Worm (Caenorhabditis elegans): Measurements from ENCODE around the gene F17E9.15.

Gene F17E9.15

DNA sequence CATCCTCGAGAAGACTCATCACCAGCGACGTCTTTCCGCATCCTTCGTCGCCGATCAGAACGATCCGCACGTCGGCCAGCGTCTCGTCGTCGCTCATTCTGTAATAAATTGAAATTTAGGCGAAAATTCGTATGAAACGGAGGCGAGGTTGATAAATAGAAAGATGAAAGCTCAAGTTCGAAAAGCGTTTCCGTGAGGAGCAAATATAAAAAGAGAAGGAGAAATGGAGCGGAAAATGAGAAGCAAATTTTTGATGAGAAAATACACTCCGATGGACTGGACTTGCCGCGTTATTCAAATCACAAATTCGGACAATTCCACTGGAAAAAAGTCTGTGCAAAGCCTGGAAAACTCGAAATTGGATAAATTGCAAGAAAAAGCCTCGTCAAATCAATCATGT is 46.9 kb downstream of the F17E9.15 start, which contains the start of gene D2096.11 (continued):
- TF ChIP-seq pqm-1 (tag; optimal IDR thresholded peaks at IDR 0.05), result no peak
- no peak for TF ChIP-seq mep-1 (tag; optimal IDR thresholded peaks at IDR 0.05)
- no peak for TF ChIP-seq fkh-8 (tag; optimal IDR thresholded peaks at IDR 0.05)

DNA sequence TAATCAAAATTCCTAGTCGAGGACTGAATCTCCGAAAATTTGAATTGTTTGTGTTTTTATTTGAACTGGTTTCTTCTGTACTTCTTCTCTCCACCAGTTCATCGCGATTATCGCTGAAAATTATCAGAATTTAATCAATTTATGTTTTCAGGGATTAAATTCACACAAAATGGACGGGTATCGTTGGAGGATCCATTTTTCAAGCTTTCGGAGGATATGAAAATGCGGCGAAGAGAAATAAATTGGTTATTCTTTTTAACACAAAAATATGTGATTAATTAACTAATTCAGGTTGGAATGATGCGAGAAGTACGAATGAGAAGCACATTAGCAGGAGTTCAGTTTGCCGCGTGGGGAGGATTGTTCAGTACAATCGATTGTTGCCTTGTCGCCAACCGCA is 49.1 kb downstream of the F17E9.15 start, which contains the start of gene timm-17B.2:
Gene timm-17B.2 (plus strand): TSS at position 301 of the 400 bp plus-strand sequence.
- TF ChIP-seq unc-98 (GFP tag; IDR thresholded peaks at IDR 0.05) (no peak), nhr-12 (tag; optimal IDR thresholded peaks at IDR 0.05) (no peak), nhr-71 (tag; optimal IDR thresholded peaks at IDR 0.05) (no peak), rnt-1 (tag; optimal IDR thresholded peaks at IDR 0.05) (no peak), F16B12.6 (tag; optimal IDR thresholded peaks at IDR 0.05) (no peak), ztf-4 (tag; optimal IDR thresholded peaks at IDR 0.05) (no peak)

Measured in whole organism, L1 larva.